Fruit fly (Drosophila melanogaster): ENCODE results near the gene Uch.

Gene Uch

dm6 chr2L:2180120-2180539 lies 33.9 kb downstream of the Uch start (continued):
- TF ChIP-seq CG7372 (GFP tag; IDR thresholded peaks at IDR 0.05) (peak; percentile 87), Fer1 (GFP tag; optimal IDR thresholded peaks at IDR 0.05) (peak; percentile 88), HHEX (GFP tag; optimal IDR thresholded peaks at IDR 0.05) (peak; percentile 87), Aef1 (GFP tag; IDR thresholded peaks at IDR 0.05) (peak; percentile 80), Sox100B (GFP tag; optimal IDR thresholded peaks at IDR 0.05) (peak; percentile 89), bbx (GFP tag; IDR thresholded peaks at IDR 0.05; ENCODE audit: partially characterized antibody) (no peak), CG13296 (GFP tag; optimal IDR thresholded peaks at IDR 0.05) (peak; percentile 72), Sry-β (GFP tag; optimal IDR thresholded peaks at IDR 0.05) (peak; percentile 18), knrl (GFP tag; IDR thresholded peaks at IDR 0.05; ENCODE audit: partially characterized antibody) (no peak), ewg (GFP tag; optimal IDR thresholded peaks at IDR 0.05) (peak; percentile 85), kah (GFP tag; optimal IDR thresholded peaks at IDR 0.05) (peak; percentile 87), tna (GFP tag; IDR thresholded peaks at IDR 0.05; ENCODE audit: partially characterized antibody) (no peak), Lim3 (GFP tag; IDR thresholded peaks at IDR 0.05) (peak; percentile 76), D (optimal IDR thresholded peaks at IDR 0.05) (no peak), D (GFP tag; optimal IDR thresholded peaks at IDR 0.05) (peak; percentile 92), CG11247 (GFP tag; IDR thresholded peaks at IDR 0.05) (peak; percentile 67), Nf-YB (GFP tag; optimal IDR thresholded peaks at IDR 0.05) (peak; percentile 79), CG18476 (GFP tag; optimal IDR thresholded peaks at IDR 0.05) (peak; percentile 85), Sox102F (GFP tag; optimal IDR thresholded peaks at IDR 0.05) (peak; percentile 96), HLH3B (GFP tag; IDR thresholded peaks at IDR 0.05) (peak; percentile 94), Dip2 (GFP tag; IDR thresholded peaks at IDR 0.05) (0 out of 2 replicates have a peak, but pooled peaks have one; percentile 19), eyg (GFP tag; optimal IDR thresholded peaks at IDR 0.05) (peak; percentile 67), her (GFP tag; optimal IDR thresholded peaks at IDR 0.05) (peak; percentile 54), CG3163 (GFP tag; optimal IDR thresholded peaks at IDR 0.05) (peak; percentile 9), CG12071 (GFP tag; optimal IDR thresholded peaks at IDR 0.05) (peak; percentile 88), dimm (GFP tag; IDR thresholded peaks at IDR 0.05) (peak; percentile 79), btn (GFP tag; optimal IDR thresholded peaks at IDR 0.05) (peak; percentile 75), fd96Cb (tag; optimal IDR thresholded peaks at IDR 0.05) (peak; percentile 94), nom (GFP tag; optimal IDR thresholded peaks at IDR 0.05) (peak; percentile 78), odd (GFP tag; optimal IDR thresholded peaks at IDR 0.05) (peak; percentile 77), fd64A (GFP tag; optimal IDR thresholded peaks at IDR 0.05) (peak; percentile 82), CG1602 (GFP tag; optimal IDR thresholded peaks at IDR 0.05) (peak; percentile 85), slou (GFP tag; optimal IDR thresholded peaks at IDR 0.05) (peak; percentile 51), jing (GFP tag; optimal IDR thresholded peaks at IDR 0.05) (peak; percentile 80), gro (GFP tag; optimal IDR thresholded peaks at IDR 0.05) (peak; percentile 50), Rfx (GFP tag; IDR thresholded peaks at IDR 0.05) (peak; percentile 88), gce (GFP tag; IDR thresholded peaks at IDR 0.05) (peak; percentile 89), CG13894 (tag; optimal IDR thresholded peaks at IDR 0.05) (peak; percentile 24), CG31388 (GFP tag; optimal IDR thresholded peaks at IDR 0.05) (peak; percentile 70), vfl (GFP tag; optimal IDR thresholded peaks at IDR 0.05) (peak; percentile 63), CG6654 (GFP tag; optimal IDR thresholded peaks at IDR 0.05) (peak; percentile 82), CG4282 (GFP tag; optimal IDR thresholded peaks at IDR 0.05) (no peak), org-1 (GFP tag; optimal IDR thresholded peaks at IDR 0.05) (peak; percentile 76), Meics (GFP tag; optimal IDR thresholded peaks at IDR 0.05) (peak; percentile 79), ab (GFP tag; optimal IDR thresholded peaks at IDR 0.05) (peak; percentile 2), CG10979 (tag; optimal IDR thresholded peaks at IDR 0.05) (peak; percentile 96), Tbp (GFP tag; optimal IDR thresholded peaks at IDR 0.05) (no peak), Max (GFP tag; optimal IDR thresholded peaks at IDR 0.05) (peak; percentile 82), trh (GFP tag; optimal IDR thresholded peaks at IDR 0.05) (peak; percentile 72), CG7786 (GFP tag; optimal IDR thresholded peaks at IDR 0.05) (peak; percentile 64), unpg (GFP tag; optimal IDR thresholded peaks at IDR 0.05) (peak; percentile 95)
